Worm (Caenorhabditis elegans): ENCODE results near the gene C36E8.6.

Gene C36E8.6

DNA sequence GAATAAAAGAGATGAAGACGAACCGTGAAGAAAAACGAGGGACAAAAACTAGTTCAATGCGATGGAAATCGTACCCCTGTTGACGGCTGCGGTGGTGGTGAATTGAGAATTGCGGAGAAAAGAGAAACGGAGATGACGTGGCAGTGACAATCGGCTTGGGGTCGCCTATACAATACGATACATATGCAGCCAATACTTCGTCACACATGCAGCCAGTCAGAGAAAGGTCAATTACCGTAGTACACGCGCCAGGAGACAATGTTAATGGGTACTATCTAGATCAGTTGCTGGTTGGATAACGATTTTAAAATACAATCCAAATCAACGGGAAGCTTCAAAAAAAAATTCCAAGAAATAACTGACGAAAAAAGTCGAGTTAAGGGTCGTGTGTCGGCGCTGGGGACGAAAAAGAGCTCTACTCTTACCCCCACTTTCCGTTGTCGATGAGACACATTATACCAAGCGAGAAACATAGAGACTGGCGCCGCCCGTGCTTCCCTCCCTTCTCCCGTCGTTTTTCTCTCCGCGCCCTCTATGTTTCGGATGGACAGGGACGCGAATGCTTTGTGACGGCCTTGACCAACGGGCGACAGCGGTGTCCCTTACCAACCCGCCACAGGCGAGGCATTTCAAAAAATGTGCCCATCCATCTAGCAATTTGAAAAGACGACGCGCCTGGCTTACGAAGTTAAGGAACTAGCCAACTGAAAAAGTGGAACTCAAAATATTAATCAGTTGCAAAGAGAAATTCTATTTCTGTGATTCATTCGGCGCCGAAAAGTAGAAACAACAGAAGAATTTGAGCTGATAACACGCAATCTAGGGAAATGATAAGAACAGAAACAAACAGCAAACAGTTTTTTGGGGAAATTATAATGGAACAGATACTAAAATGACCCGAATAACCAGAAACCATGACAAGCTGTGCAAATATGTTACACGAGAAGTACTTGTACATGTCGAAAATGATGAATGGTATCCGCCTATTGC, 31.0 kb downstream of the C36E8.6 start:
- peak; percentile 65 for TF ChIP-seq set-16 (GFP tag; IDR thresholded peaks at IDR 0.05)
- TF ChIP-seq F44E2.7 (GFP tag; IDR thresholded peaks at IDR 0.05): no peak
- no peak for TF ChIP-seq nhr-111 (GFP tag; optimal IDR thresholded peaks at IDR 0.05)
- no peak for TF ChIP-seq jun-1 (tag; optimal IDR thresholded peaks at IDR 0.05)
- TF ChIP-seq daf-19 (GFP tag; conservative IDR thresholded peaks at IDR 0.05): no peak
- TF ChIP-seq mxl-3 (GFP tag; optimal IDR thresholded peaks at IDR 0.05): peak; percentile 55
- no peak for TF ChIP-seq R02D3.7 (tag; optimal IDR thresholded peaks at IDR 0.05)
- peak in 1 of 2 experiments; percentile 22 for TF ChIP-seq lsy-2 (tag; optimal IDR thresholded peaks at IDR 0.05)
- TF ChIP-seq daf-16 (GFP tag; optimal IDR thresholded peaks at IDR 0.05): no peak
- TF ChIP-seq daf-16 (tag; optimal IDR thresholded peaks at IDR 0.05): peak; percentile 52
- no peak for TF ChIP-seq ceh-32 (tag; optimal IDR thresholded peaks at IDR 0.05; ENCODE audit: poor library complexity)
- TF ChIP-seq madf-9 (GFP tag; conservative IDR thresholded peaks at IDR 0.05): no peak
- TF ChIP-seq sdz-12 (GFP tag; optimal IDR thresholded peaks at IDR 0.05): no peak
- no peak for TF ChIP-seq skn-1 (tag; optimal IDR thresholded peaks at IDR 0.05)
- TF ChIP-seq cey-2 (tag; optimal IDR thresholded peaks at IDR 0.05; ENCODE audit: borderline replicate concordance, insufficient read depth): no peak
- TF ChIP-seq dpl-1 (GFP tag; optimal IDR thresholded peaks at IDR 0.05): peak; percentile 6
- TF ChIP-seq lin-29 (GFP tag; IDR thresholded peaks at IDR 0.05): no peak
- no peak for TF ChIP-seq lir-3 (tag; optimal IDR thresholded peaks at IDR 0.05)
- no peak for TF ChIP-seq dmd-9 (GFP tag; IDR thresholded peaks at IDR 0.05)
- no peak for TF ChIP-seq ZK337.2 (GFP tag; IDR thresholded peaks at IDR 0.05)
- no peak for TF ChIP-seq zip-11 (GFP tag; IDR thresholded peaks at IDR 0.05)
- peak; percentile 11 for TF ChIP-seq hlh-30 (tag; optimal IDR thresholded peaks at IDR 0.05; ENCODE audit: insufficient read depth)
- TF ChIP-seq unc-62 (GFP tag; optimal IDR thresholded peaks at IDR 0.05 in 1 of 2): peak in 1 of 2 experiments; percentile 95
- no peak for TF ChIP-seq unc-62 (tag; optimal IDR thresholded peaks at IDR 0.05)
- TF ChIP-seq arid-1 (GFP tag; conservative IDR thresholded peaks at IDR 0.05): no peak
- 0 out of 4 replicates have a peak, but pooled peaks of 1 of the 2 experiments have one; percentile 28 for TF ChIP-seq madf-5 (GFP tag; IDR thresholded peaks at IDR 0.05)
- 0 out of 2 replicates have a peak, but pooled peaks have one; percentile 34 for TF ChIP-seq egl-43 (GFP tag; IDR thresholded peaks at IDR 0.05)
- TF ChIP-seq hmg-1.1 (GFP tag; IDR thresholded peaks at IDR 0.05): 0 out of 2 replicates have a peak, but pooled peaks have one; percentile 24
- no peak for TF ChIP-seq zfp-2 (tag; optimal IDR thresholded peaks at IDR 0.05)
- no peak for TF ChIP-seq php-3 (GFP tag; IDR thresholded peaks at IDR 0.05)
- 0 out of 2 replicates have a peak, but pooled peaks have one; percentile 25 for TF ChIP-seq lim-7 (GFP tag; IDR thresholded peaks at IDR 0.05)
- no peak for TF ChIP-seq lin-15B (tag; optimal IDR thresholded peaks at IDR 0.05)
- peak; percentile 97 for TF ChIP-seq aha-1 (tag)
- peak; percentile 52 for TF ChIP-seq mep-1 (tag; optimal IDR thresholded peaks at IDR 0.05)
- no peak for TF ChIP-seq F26F4.8 (GFP tag; conservative IDR thresholded peaks at IDR 0.05)
- 0 out of 2 replicates have a peak, but pooled peaks have one; percentile 12 for TF ChIP-seq tra-1 (GFP tag; IDR thresholded peaks at IDR 0.05)
- peak; percentile 46 for TF ChIP-seq hlh-11 (tag; optimal IDR thresholded peaks at IDR 0.05)
- no peak for TF ChIP-seq Y75B8A.6 (GFP tag; IDR thresholded peaks at IDR 0.05)
- TF ChIP-seq dmd-6 (GFP tag; IDR thresholded peaks at IDR 0.05): peak; percentile 11; the same call in 1 of the 2 replicates
- no peak for TF ChIP-seq ceh-20 (GFP tag; IDR thresholded peaks at IDR 0.05)
- peak; percentile 56 for TF ChIP-seq nhr-28 (tag; optimal IDR thresholded peaks at IDR 0.05)
- TF ChIP-seq pqm-1 (tag; optimal IDR thresholded peaks at IDR 0.05): peak; percentile 72

Measured in whole organism, L4 larva.